Worm (Caenorhabditis elegans): Measurements from ENCODE around the gene mdt-22.

- no peak for TF ChIP-seq hmbx-1 (tag; optimal IDR thresholded peaks at IDR 0.05)
- no peak for TF ChIP-seq B0310.2 (tag; optimal IDR thresholded peaks at IDR 0.05)
- no peak for TF ChIP-seq tbx-37 (GFP tag; conservative IDR thresholded peaks at IDR 0.05)
- no peak for TF ChIP-seq ama-1 (optimal IDR thresholded peaks at IDR 0.05)
- no peak for TF ChIP-seq flt-1 (GFP tag; IDR thresholded peaks at IDR 0.05)
- no peak for TF ChIP-seq tbx-11 (GFP tag; IDR thresholded peaks at IDR 0.05)
- no peak for TF ChIP-seq hmg-4 (GFP tag; optimal IDR thresholded peaks at IDR 0.05)
These were observed 48.9 kb downstream of the mdt-22 start, which contains the start of gene stip-1 for ce11 chrII:10349915-10350314.

Measured in whole organism, early embryonic.